Worm (Caenorhabditis elegans) whole organism, L2 larva: ENCODE results near the gene ceh-57.

Experiments used
- ZK546.5 ChIP-seq: sonication (generic microtip); optimal IDR thresholded peaks from 2 replicates; lab custom pipeline; 2017; ENCODE audit warnings: missing biosample characterization, missing genetic modification characterization
- aly-2 ChIP-seq: fragments of 150-350 bp; optimal IDR thresholded peaks from 2 replicates; lab custom pipeline; 2014; ENCODE audit warnings: missing biosample characterization, missing genetic modification characterization
- crh-2 ChIP-seq: sonication (generic microtip); optimal IDR thresholded peaks from 2 replicates; lab custom pipeline; 2017; ENCODE audit warnings: missing biosample characterization, missing genetic modification characterization
- lsy-2 ChIP-seq, 2 experiments: fragments of 150-350 bp in 1 of 2; sonication (generic microtip) in 1 of 2; optimal IDR thresholded peaks; 2 replicates each; lab custom pipeline; 2014 to 2017; ENCODE audit warnings: missing biosample characterization in 2 of 2, missing genetic modification characterization in 2 of 2
- nhr-10 ChIP-seq: sonication (generic microtip); optimal IDR thresholded peaks from 2 replicates; lab custom pipeline; 2017; ENCODE audit warnings: missing biosample characterization, missing genetic modification characterization
- nhr-12 ChIP-seq: fragments of 150-350 bp; optimal IDR thresholded peaks from 2 replicates; lab custom pipeline; 2014; ENCODE audit warnings: missing biosample characterization, missing genetic modification characterization
- nhr-77 ChIP-seq: fragments of 150-350 bp; optimal IDR thresholded peaks from 2 replicates; lab custom pipeline; 2014; ENCODE audit warnings: missing biosample characterization, missing genetic modification characterization
- skn-1 ChIP-seq: sonication (generic microtip); optimal IDR thresholded peaks from 2 replicates; lab custom pipeline; 2017; ENCODE audit warnings: missing biosample characterization, missing genetic modification characterization
- zag-1 ChIP-seq: fragments of 150-350 bp; optimal IDR thresholded peaks from 2 replicates; lab custom pipeline; 2014; ENCODE audit warnings: missing biosample characterization, missing genetic modification characterization
- ztf-4 ChIP-seq: fragments of 150-350 bp; optimal IDR thresholded peaks from 2 replicates; lab custom pipeline; 2014; ENCODE audit warnings: missing biosample characterization, missing genetic modification characterization

- no peak for TF ChIP-seq zag-1 (tag; lab: Kevin White, UChicago)
- no peak for TF ChIP-seq nhr-77 (tag; lab: Kevin White, UChicago)
- TF ChIP-seq skn-1 (tag; lab: Kevin White, UChicago): no peak
- no peak for TF ChIP-seq ztf-4 (tag; lab: Kevin White, UChicago)
- no peak for TF ChIP-seq nhr-10 (tag; lab: Kevin White, UChicago)
- TF ChIP-seq lsy-2 (tag; optimal IDR thresholded peaks at IDR 0.05; lab: Kevin White, UChicago): peak in 1 of 2 experiments; percentile 5
- TF ChIP-seq ZK546.5 (tag; lab: Kevin White, UChicago): no peak
- TF ChIP-seq nhr-12: no peak
- TF ChIP-seq aly-2 (tag; lab: Kevin White, UChicago): no peak
- no peak for TF ChIP-seq crh-2 (tag; lab: Kevin White, UChicago)
Observed at ce11 chrII:10373536-10374169, 6.6 kb upstream of the ceh-57 start.
